Fruit fly (Drosophila melanogaster) S2 (cell line): ENCODE data around the gene CG14440.

ENCODE experiments used
- CG8478 ChIP-seq: fragments of >200 bp; optimal IDR thresholded peaks from 2 replicates; lab custom pipeline; 2018
- CTCF ChIP-seq, 2 experiments: fragments of >200 bp; optimal IDR thresholded peaks; 2 replicates each; lab custom pipeline; 2018

CG14440 gene

dm6 chrX:6698248-6698812, at the start of gene CG14440:
CG14440 (minus strand) TSS chrX:6698567.
- TF ChIP-seq CG8478 (lab: Kevin White, UChicago) (no peak), CTCF (optimal IDR thresholded peaks at IDR 0.05; lab: Kevin White, UChicago) (no peak)

- TF ChIP-seq CTCF (optimal IDR thresholded peaks at IDR 0.05; lab: Kevin White, UChicago) (no peak), CG8478 (lab: Kevin White, UChicago) (no peak)
These were observed 48.9 kb upstream of the CG14440 start, which contains the start of gene CG14439 for dm6 chrX:6747244-6747643. CG14439 (plus strand) TSS chrX:6747544.

dm6 chrX:6746221-6746620, 47.9 kb upstream of the CG14440 start:
- TF ChIP-seq CTCF (optimal IDR thresholded peaks at IDR 0.05; lab: Kevin White, UChicago) (no peak), CG8478 (lab: Kevin White, UChicago) (no peak)

dm6 chrX:6745547-6745946, 47.2 kb upstream of the CG14440 start:
- TF ChIP-seq CTCF (optimal IDR thresholded peaks at IDR 0.05; lab: Kevin White, UChicago) (no peak), CG8478 (lab: Kevin White, UChicago) (no peak)

DNA sequence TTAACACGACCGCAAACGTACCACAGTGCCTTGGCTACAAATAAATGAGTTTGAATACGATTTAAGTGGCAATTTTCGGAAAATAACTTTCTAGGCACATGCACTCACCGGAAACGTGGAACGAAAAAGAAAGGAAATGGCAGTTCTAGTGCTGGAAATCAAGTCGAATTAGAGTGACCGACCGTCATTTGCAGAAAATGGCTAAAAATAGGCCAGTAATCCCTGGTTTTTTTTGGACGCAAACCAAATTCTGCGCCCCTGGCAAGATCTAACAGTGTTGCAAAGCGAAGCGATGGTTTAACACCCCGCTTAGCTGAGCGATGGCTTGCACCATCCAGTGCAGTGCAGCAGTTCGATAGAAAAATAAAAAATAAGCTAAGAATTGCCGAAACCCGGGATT, 45.7 kb upstream of the CG14440 start, which contains the start of gene RpL17:
RpL17 (minus strand) TSS at position 151 of the 400 bp plus-strand sequence.
- peak; percentile 67 to 69 for TF ChIP-seq CTCF (optimal IDR thresholded peaks at IDR 0.05; lab: Kevin White, UChicago)
- TF ChIP-seq CG8478 (lab: Kevin White, UChicago): no peak

DNA sequence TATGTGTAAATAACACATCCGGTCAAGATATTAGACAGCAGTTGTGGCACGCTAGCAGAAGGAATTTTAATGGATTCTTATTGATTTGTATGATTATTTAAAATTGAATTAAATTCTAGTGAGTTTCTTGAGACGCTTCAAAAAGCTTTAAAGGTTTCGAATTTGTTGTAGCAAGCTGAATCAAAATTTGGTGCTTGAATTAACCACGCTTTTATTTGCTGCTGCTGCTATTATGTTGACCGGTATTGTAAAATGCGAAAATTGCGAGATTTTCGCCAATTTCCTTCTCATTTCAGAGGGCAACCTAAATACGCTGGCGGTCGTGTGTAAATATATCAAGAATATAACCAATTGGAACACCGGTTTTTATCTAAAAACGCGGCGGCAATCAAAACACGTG, 44.8 kb upstream of the CG14440 start:
- TF ChIP-seq CTCF (optimal IDR thresholded peaks at IDR 0.05; lab: Kevin White, UChicago): no peak
- no peak for TF ChIP-seq CG8478 (lab: Kevin White, UChicago)

DNA sequence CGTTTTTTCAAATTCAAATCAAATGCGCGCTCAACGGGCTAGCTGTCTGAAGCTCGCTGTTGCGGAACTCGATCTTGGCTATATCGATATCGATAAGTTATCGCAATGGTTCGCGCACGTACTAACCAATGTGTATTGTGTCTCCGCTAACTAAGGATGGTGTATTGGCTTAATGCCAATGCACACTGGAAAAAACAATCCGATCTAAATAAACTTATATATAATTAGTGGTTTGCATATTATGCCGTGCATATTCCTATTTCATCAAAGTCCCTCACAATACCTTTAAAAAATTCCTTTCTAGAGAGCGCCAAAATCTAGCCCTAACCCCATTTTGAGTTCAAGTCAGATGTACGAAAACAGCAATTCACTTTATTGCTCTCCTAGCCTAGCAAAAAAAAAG, 42.8 kb upstream of the CG14440 start:
- TF ChIP-seq CG8478 (lab: Kevin White, UChicago) (no peak), CTCF (optimal IDR thresholded peaks at IDR 0.05; lab: Kevin White, UChicago) (peak; percentile 65 to 70)

DNA sequence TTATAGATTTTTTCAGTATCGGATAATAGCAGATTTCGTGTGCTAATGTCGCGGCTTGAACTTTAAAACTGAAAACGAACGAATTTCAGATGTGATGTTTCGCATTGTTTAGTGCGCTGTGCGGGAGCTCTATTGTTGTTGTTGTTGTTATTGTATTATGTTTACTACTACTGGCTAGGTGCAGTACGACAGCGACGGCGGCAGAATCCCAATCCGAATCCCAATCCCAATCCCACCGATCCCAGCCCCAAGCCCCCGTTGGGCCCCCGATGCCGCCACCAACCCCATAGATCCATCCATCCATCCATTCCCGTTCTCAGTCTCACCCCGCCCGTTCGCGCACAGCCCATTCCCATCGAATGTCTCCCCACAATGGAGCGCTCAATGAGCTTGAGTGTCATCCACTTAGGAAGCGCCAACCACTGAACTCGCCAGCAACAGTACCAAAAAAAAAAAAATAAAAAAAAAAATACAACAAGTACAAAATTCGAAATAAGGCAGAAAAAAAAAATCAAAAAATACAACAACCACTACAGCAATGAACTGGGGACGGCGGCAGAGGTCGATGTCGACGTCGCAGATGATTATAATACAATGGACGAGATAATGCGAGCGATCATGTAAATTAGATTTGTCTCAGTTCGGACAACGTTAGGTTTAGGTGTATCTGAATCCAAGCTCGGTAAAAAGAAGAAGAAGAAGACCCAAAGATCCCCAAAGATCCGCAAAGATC, 41.7 kb upstream of the CG14440 start, which contains the start of gene CG3168:
CG3168 (minus strand) TSS at position 51 of the 733 bp plus-strand sequence.
- TF ChIP-seq CG8478 (lab: Kevin White, UChicago): no peak
- TF ChIP-seq CTCF (optimal IDR thresholded peaks at IDR 0.05; lab: Kevin White, UChicago): no peak

- no peak for TF ChIP-seq CTCF (optimal IDR thresholded peaks at IDR 0.05; lab: Kevin White, UChicago)
- TF ChIP-seq CG8478 (lab: Kevin White, UChicago): no peak
These were observed 35.1 kb upstream of the CG14440 start for dm6 chrX:6733291-6734042.

dm6 chrX:6730600-6731259, 32.4 kb upstream of the CG14440 start:
- TF ChIP-seq CTCF (optimal IDR thresholded peaks at IDR 0.05; lab: Kevin White, UChicago): no peak
- no peak for TF ChIP-seq CG8478 (lab: Kevin White, UChicago)

DNA sequence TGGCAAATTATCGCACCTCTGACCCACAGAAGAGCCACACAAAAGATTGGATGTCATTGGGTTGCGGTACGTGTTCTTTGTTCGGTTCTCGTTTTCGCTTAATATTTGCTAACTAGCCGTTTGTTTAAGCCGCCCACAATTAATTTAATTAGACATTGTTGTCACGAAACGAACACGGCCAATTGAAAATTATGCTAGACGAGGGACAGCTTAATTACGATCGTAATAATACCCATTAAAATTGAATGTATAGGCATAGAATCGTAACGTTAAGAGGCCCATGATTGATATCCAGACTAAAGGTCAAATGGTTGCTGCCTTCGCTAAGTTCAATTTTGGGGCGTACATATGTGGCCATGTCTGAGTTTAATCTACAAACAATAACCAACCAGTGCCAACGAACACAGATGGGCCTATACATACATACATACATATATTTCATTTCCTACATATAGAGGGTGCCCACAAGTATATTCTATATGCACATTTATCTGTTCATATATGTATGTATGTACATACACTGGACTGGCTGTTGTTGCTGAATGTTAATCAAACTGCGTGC, 30.3 kb upstream of the CG14440 start:
- TF ChIP-seq CG8478 (lab: Kevin White, UChicago): no peak
- TF ChIP-seq CTCF (optimal IDR thresholded peaks at IDR 0.05; lab: Kevin White, UChicago): peak; percentile 82 to 87

dm6 chrX:6726758-6727490, 28.6 kb upstream of the CG14440 start:
- TF ChIP-seq CTCF (optimal IDR thresholded peaks at IDR 0.05; lab: Kevin White, UChicago) (no peak), CG8478 (lab: Kevin White, UChicago) (no peak)

- TF ChIP-seq CTCF (optimal IDR thresholded peaks at IDR 0.05; lab: Kevin White, UChicago): no peak
- TF ChIP-seq CG8478 (lab: Kevin White, UChicago): no peak
These were observed 26.6 kb upstream of the CG14440 start for dm6 chrX:6724904-6725505.
